Worm (Caenorhabditis elegans): Measurements from ENCODE around the gene C10A4.13.
"Not testable (repeated sequence)": the region's sequence is repeated elsewhere in the genome, so short reads cannot be mapped to it uniquely, and the experiment has no call there.

The C10A4.13 gene

DNA sequence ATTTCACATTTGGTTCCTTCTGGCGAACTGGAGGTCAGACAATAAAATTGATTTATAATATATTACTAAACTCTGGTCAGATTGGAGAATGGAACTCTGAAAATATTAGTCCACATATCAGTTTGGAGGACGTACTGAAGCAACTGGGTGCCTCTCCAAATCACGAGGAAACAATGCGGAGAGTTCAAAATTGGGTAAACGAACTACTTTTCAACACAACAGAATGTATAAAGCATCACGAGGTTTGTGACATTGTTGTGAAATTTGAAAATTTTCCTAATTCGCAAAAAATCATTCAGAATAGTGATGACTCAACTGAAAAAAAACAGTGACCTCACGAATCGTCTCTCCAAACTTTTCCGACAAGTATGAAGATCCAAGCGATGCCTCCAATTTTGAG, 4.7 kb downstream of the C10A4.13 start, which contains the start of gene gad-2:
gad-2 (plus strand) TSS at position 301 of the 400 bp plus-strand sequence.
- TF ChIP-seq klf-2 (GFP tag; conservative IDR thresholded peaks at IDR 0.05) (no peak), tab-1 (GFP tag; IDR thresholded peaks at IDR 0.05) (no peak), cog-1 (tag; optimal IDR thresholded peaks at IDR 0.05) (no peak), flt-1 (GFP tag; IDR thresholded peaks at IDR 0.05) (no peak), ref-1 (GFP tag; conservative IDR thresholded peaks at IDR 0.05) (no peak), ztf-23 (GFP tag; IDR thresholded peaks at IDR 0.05) (no peak), T22C8.4 (GFP tag; IDR thresholded peaks at IDR 0.05) (no peak), ztf-29 (GFP tag; IDR thresholded peaks at IDR 0.05) (no peak), med-1 (GFP tag; optimal IDR thresholded peaks at IDR 0.05; ENCODE audit: insufficient read depth) (no peak)

- no peak for TF ChIP-seq T22C8.4 (GFP tag; IDR thresholded peaks at IDR 0.05)
- no peak for TF ChIP-seq cog-1 (tag; optimal IDR thresholded peaks at IDR 0.05)
- TF ChIP-seq ztf-23 (GFP tag; IDR thresholded peaks at IDR 0.05), result no peak
- no peak for TF ChIP-seq ztf-29 (GFP tag; IDR thresholded peaks at IDR 0.05)
- no peak for TF ChIP-seq ref-1 (GFP tag; conservative IDR thresholded peaks at IDR 0.05)
- TF ChIP-seq klf-2 (GFP tag; conservative IDR thresholded peaks at IDR 0.05), result no peak
- no peak for TF ChIP-seq flt-1 (GFP tag; IDR thresholded peaks at IDR 0.05)
- TF ChIP-seq tab-1 (GFP tag; IDR thresholded peaks at IDR 0.05), result no peak
- no peak for TF ChIP-seq med-1 (GFP tag; optimal IDR thresholded peaks at IDR 0.05; ENCODE audit: insufficient read depth)
These were observed 7.6 kb downstream of the C10A4.13 start, which contains the start of gene C10A4.6 for ce11 chrX:7390270-7390669. TSS of gene C10A4.6 (plus strand) at chrX:7390570.

- no peak for TF ChIP-seq klf-2 (GFP tag; conservative IDR thresholded peaks at IDR 0.05)
- TF ChIP-seq cog-1 (tag; optimal IDR thresholded peaks at IDR 0.05), result no peak
- TF ChIP-seq flt-1 (GFP tag; IDR thresholded peaks at IDR 0.05), result no peak
- TF ChIP-seq T22C8.4 (GFP tag; IDR thresholded peaks at IDR 0.05), result no peak
- no peak for TF ChIP-seq ztf-23 (GFP tag; IDR thresholded peaks at IDR 0.05)
- no peak for TF ChIP-seq med-1 (GFP tag; optimal IDR thresholded peaks at IDR 0.05; ENCODE audit: insufficient read depth)
- TF ChIP-seq ztf-29 (GFP tag; IDR thresholded peaks at IDR 0.05), result no peak
These were observed 19.2 kb downstream of the C10A4.13 start for ce11 chrX:7378608-7379007.

- no peak for TF ChIP-seq cog-1 (tag; optimal IDR thresholded peaks at IDR 0.05)
- no peak for TF ChIP-seq T22C8.4 (GFP tag; IDR thresholded peaks at IDR 0.05)
- TF ChIP-seq klf-2 (GFP tag; conservative IDR thresholded peaks at IDR 0.05), result no peak
These were observed 20.9 kb downstream of the C10A4.13 start, which contains the start of gene npr-8 for ce11 chrX:7376941-7377340. TSS of gene npr-8 (plus strand) at chrX:7377302.

DNA sequence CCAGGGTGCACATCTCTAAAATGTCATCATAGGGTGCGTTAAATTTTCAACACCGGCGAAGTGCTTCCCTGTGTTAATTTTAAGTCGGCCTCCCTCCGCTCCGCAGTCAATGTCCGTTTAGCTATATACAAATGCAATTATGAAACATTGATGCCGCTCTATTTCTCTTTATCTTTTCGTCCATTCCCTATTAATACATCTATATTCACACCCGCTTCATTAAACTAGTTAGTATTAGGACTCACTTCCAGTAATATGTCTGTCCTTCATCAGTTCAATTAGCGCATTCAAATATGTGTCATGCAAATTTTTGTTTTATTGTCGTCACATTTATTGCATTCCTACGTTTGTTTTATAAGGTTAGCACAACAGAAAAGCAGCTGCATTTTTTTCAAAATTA, 25.9 kb downstream of the C10A4.13 start:
- TF ChIP-seq med-1 (GFP tag; optimal IDR thresholded peaks at IDR 0.05; ENCODE audit: insufficient read depth), result no peak

DNA sequence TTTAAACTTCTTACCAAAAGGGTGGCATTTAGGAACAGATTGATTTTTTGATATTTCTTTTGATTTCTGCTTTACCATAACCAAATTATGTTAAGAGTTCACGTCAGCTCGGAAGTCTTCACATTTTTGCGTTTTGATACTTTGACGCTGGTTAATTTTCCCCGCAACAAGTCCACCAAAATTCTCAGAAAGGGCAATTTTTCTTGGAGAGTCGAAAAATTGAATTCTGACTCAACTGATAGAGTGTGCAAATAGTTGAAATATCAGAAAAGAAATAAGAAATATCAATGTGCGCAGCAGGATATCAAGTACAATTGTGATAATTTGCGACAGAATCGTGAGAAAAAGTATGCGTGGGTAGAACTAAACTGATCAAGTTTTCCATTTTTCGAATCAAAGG, 28.1 kb downstream of the C10A4.13 start:
- TF ChIP-seq ztf-29 (GFP tag; IDR thresholded peaks at IDR 0.05), result no peak
- TF ChIP-seq klf-2 (GFP tag; conservative IDR thresholded peaks at IDR 0.05), result no peak
- TF ChIP-seq T22C8.4 (GFP tag; IDR thresholded peaks at IDR 0.05), result no peak
- no peak for TF ChIP-seq ref-1 (GFP tag; conservative IDR thresholded peaks at IDR 0.05)
- TF ChIP-seq flt-1 (GFP tag; IDR thresholded peaks at IDR 0.05), result no peak
- no peak for TF ChIP-seq ztf-23 (GFP tag; IDR thresholded peaks at IDR 0.05)
- TF ChIP-seq med-1 (GFP tag; optimal IDR thresholded peaks at IDR 0.05; ENCODE audit: insufficient read depth), result no peak
- TF ChIP-seq tab-1 (GFP tag; IDR thresholded peaks at IDR 0.05), result no peak
- no peak for TF ChIP-seq cog-1 (tag; optimal IDR thresholded peaks at IDR 0.05)

- TF ChIP-seq klf-2 (GFP tag; conservative IDR thresholded peaks at IDR 0.05); tab-1 (GFP tag; IDR thresholded peaks at IDR 0.05); ref-1 (GFP tag; conservative IDR thresholded peaks at IDR 0.05): not testable (repeated sequence)
These were observed 32.6 kb downstream of the C10A4.13 start, which contains the start of gene C56G3.2 for ce11 chrX:7365267-7365666. TSS of gene C56G3.2 (plus strand) at chrX:7365567.

All from whole organism, midembryonic.